Worm (Caenorhabditis elegans) whole organism, mixed stage, embryonic: ENCODE measurements around the gene T10D4.6.

Source experiments
- M03D4.4 ChIP-seq: sonication (generic microtip); optimal IDR thresholded peaks from 2 replicates; lab custom pipeline; 2017; ENCODE audit warnings: mild to moderate bottlenecking, missing genetic modification characterization, missing compliant biosample characterization
- blmp-1 ChIP-seq: fragments of 150-350 bp; optimal IDR thresholded peaks from 2 replicates; lab custom pipeline; 2014; ENCODE audit warnings: missing biosample characterization, missing genetic modification characterization
- ceh-39 ChIP-seq: fragments of 150-350 bp; optimal IDR thresholded peaks from 2 replicates; lab custom pipeline; 2014; ENCODE audit warnings: missing biosample characterization, missing genetic modification characterization
- ceh-43 ChIP-seq: fragments of 200-800 bp; sonication (Bioruptor generic); optimal IDR thresholded peaks from 2 replicates; lab custom pipeline; 2018; ENCODE audit warnings: mild to moderate bottlenecking, missing genetic modification characterization, moderate library complexity, missing compliant biosample characterization
- ceh-83 ChIP-seq: fragments of 200-800 bp; sonication (Bioruptor generic); optimal IDR thresholded peaks from 2 replicates; lab custom pipeline; 2018; ENCODE audit warnings: mild to moderate bottlenecking, missing genetic modification characterization, missing compliant biosample characterization
- cnd-1 ChIP-seq: fragments of 200-800 bp; sonication (Bioruptor generic); optimal IDR thresholded peaks from 2 replicates; lab custom pipeline; 2018; ENCODE audit warnings: mild to moderate bottlenecking, missing genetic modification characterization, missing compliant biosample characterization
- drap-1 ChIP-seq: fragments of 200-800 bp; sonication (Bioruptor generic); optimal IDR thresholded peaks from 3 replicates; lab custom pipeline; 2018; ENCODE audit warnings: mild to moderate bottlenecking, missing genetic modification characterization, missing compliant biosample characterization
- elt-1 ChIP-seq: sonication (generic microtip); optimal IDR thresholded peaks from 2 replicates; lab custom pipeline; 2017; ENCODE audit warnings: missing genetic modification characterization, mild to moderate bottlenecking, missing compliant biosample characterization, antibody characterized with exemption, moderate library complexity, borderline replicate concordance; ENCODE audit not compliant: insufficient read depth
- elt-3 ChIP-seq: fragments of 150-350 bp; optimal IDR thresholded peaks from 2 replicates; lab custom pipeline; 2014; ENCODE audit warnings: missing biosample characterization, missing genetic modification characterization
- flh-1 ChIP-seq: fragments of 200-800 bp; sonication (Bioruptor generic); optimal IDR thresholded peaks from 2 replicates; lab custom pipeline; 2018; ENCODE audit warnings: mild to moderate bottlenecking, missing genetic modification characterization, moderate library complexity, missing compliant biosample characterization
- ham-2 ChIP-seq: fragments of 200-800 bp; sonication (Bioruptor generic); optimal IDR thresholded peaks from 2 replicates; lab custom pipeline; 2018; ENCODE audit warnings: mild to moderate bottlenecking, missing genetic modification characterization, missing compliant biosample characterization
- hlh-1 ChIP-seq: fragments of 150-350 bp; optimal IDR thresholded peaks from 2 replicates; lab custom pipeline; 2014; ENCODE audit warnings: missing biosample characterization, missing genetic modification reagents, missing genetic modification characterization
- lin-13 ChIP-seq: fragments of 150-350 bp; optimal IDR thresholded peaks from 2 replicates; lab custom pipeline; 2014; ENCODE audit warnings: missing biosample characterization, missing genetic modification characterization
- lin-32 ChIP-seq: fragments of 200-800 bp; sonication (Bioruptor generic); optimal IDR thresholded peaks from 2 replicates; lab custom pipeline; 2018; ENCODE audit warnings: mild to moderate bottlenecking, missing genetic modification characterization, missing compliant biosample characterization
- mab-5 ChIP-seq: fragments of 150-350 bp; optimal IDR thresholded peaks from 2 replicates; lab custom pipeline; 2014; ENCODE audit warnings: missing biosample characterization, missing genetic modification characterization
- nhr-12 ChIP-seq: fragments of 150-350 bp; optimal IDR thresholded peaks from 2 replicates; lab custom pipeline; 2014; ENCODE audit warnings: missing biosample characterization, missing genetic modification characterization
- nhr-2 ChIP-seq: fragments of 150-350 bp; optimal IDR thresholded peaks from 2 replicates; lab custom pipeline; 2014; ENCODE audit warnings: missing biosample characterization, missing genetic modification characterization
- nhr-237 ChIP-seq: fragments of 150-350 bp; optimal IDR thresholded peaks from 2 replicates; lab custom pipeline; 2014; ENCODE audit warnings: missing biosample characterization, missing genetic modification characterization
- nhr-28 ChIP-seq: fragments of 150-350 bp; optimal IDR thresholded peaks from 2 replicates; lab custom pipeline; 2014; ENCODE audit warnings: missing biosample characterization, missing genetic modification characterization
- nhr-76 ChIP-seq: sonication (generic microtip); optimal IDR thresholded peaks from 2 replicates; lab custom pipeline; 2017; ENCODE audit warnings: missing biosample characterization, missing genetic modification characterization
- pha-4 ChIP-seq: fragments of 150-350 bp; optimal IDR thresholded peaks from 2 replicates; lab custom pipeline; 2018; ENCODE audit warnings: missing biosample characterization, missing genetic modification reagents, missing genetic modification characterization
- sem-2 ChIP-seq: fragments of 200-800 bp; sonication (Bioruptor generic); optimal IDR thresholded peaks from 2 replicates; lab custom pipeline; 2018; ENCODE audit warnings: mild to moderate bottlenecking, missing genetic modification characterization, missing compliant biosample characterization
- snpc-4 ChIP-seq: fragments of 150-350 bp; optimal IDR thresholded peaks from 2 replicates; lab custom pipeline; 2014; ENCODE audit warnings: missing biosample characterization, missing genetic modification characterization
- tbx-8 ChIP-seq: fragments of 200-800 bp; sonication (Bioruptor generic); optimal IDR thresholded peaks from 2 replicates; lab custom pipeline; 2018; ENCODE audit warnings: mild to moderate bottlenecking, missing genetic modification characterization, moderate library complexity, missing compliant biosample characterization
- unc-120 ChIP-seq: sonication (generic microtip); optimal IDR thresholded peaks from 2 replicates; lab custom pipeline; 2017; ENCODE audit warnings: missing genetic modification characterization, missing compliant biosample characterization; ENCODE audit not compliant: poor library complexity, severe bottlenecking
- unc-39 ChIP-seq: fragments of 150-350 bp; optimal IDR thresholded peaks from 2 replicates; lab custom pipeline; 2014; ENCODE audit warnings: missing biosample characterization, missing genetic modification characterization
- unc-62 ChIP-seq: fragments of 150-350 bp; optimal IDR thresholded peaks from 2 replicates; lab custom pipeline; 2014; ENCODE audit warnings: missing biosample characterization, missing genetic modification reagents, missing genetic modification characterization
- zip-8 ChIP-seq: fragments of 150-350 bp; optimal IDR thresholded peaks from 2 replicates; lab custom pipeline; 2014; ENCODE audit warnings: missing biosample characterization, missing genetic modification characterization

Gene T10D4.6

DNA sequence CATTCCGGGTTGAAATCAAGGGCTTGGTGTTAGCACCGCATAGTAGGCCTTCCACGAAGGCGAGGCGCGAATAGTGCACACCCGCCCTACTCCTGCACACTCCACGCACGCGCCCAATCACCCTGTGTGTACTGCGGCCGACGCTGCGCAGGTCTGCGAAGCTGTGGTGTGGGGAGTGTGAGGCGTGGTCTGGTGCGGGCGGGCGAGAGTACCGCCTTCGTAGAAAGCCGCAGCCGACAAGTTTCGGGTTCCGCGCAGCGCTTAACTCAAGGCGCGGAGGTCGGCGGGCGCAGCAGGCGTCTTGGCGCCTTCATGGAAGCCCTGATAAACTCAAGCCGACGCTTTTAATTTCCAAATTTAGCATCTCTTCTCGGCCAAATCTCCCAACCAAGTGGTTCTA lies 11.0 kb upstream of the T10D4.6 start:
- TF ChIP-seq flh-1 (GFP tag; lab: Kevin White, UChicago) (no peak), ceh-83 (GFP tag; lab: Kevin White, UChicago) (peak; percentile 43), lin-13 (tag; lab: Kevin White, UChicago) (no peak), unc-120 (no peak), hlh-1 (tag; lab: Kevin White, UChicago) (no peak)

DNA sequence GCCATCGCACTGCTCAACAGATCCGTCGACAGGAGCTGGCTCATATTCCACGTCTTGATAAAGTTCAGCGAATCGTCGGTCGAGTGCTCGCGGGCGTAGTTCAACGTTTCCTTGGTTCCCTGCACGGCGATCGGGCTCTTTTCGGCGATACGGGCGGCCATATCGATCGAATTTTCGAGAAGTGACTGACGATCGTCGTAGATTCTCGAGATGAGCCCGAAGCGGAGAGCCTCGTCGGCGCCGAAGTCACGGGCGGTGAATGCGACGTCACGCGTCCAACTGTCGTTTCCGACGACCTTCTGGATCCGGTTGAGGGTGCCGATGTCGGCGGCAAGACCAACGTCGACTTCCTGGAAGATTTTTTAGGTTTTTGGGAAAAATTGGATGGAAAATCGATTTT lies 9.6 kb upstream of the T10D4.6 start:
- TF ChIP-seq unc-62 (GFP tag; lab: Kevin White, UChicago) = no peak
- no peak for TF ChIP-seq nhr-2
- TF ChIP-seq drap-1 = no peak
- no peak for TF ChIP-seq tbx-8 (GFP tag; lab: Kevin White, UChicago)
- no peak for TF ChIP-seq zip-8 (tag; lab: Kevin White, UChicago)
- TF ChIP-seq ceh-83 (GFP tag; lab: Kevin White, UChicago) = no peak
- no peak for TF ChIP-seq ceh-43 (GFP tag; lab: Kevin White, UChicago)
- no peak for TF ChIP-seq nhr-28
- TF ChIP-seq lin-13 (tag; lab: Kevin White, UChicago) = no peak
- TF ChIP-seq blmp-1 (tag; lab: Kevin White, UChicago) = no peak
- TF ChIP-seq unc-39 (tag; lab: Kevin White, UChicago) = no peak
- TF ChIP-seq mab-5 = no peak
- no peak for TF ChIP-seq sem-2 (GFP tag; lab: Kevin White, UChicago)
- TF ChIP-seq flh-1 (GFP tag; lab: Kevin White, UChicago) = no peak
- TF ChIP-seq nhr-12 (tag; lab: Kevin White, UChicago) = no peak
- no peak for TF ChIP-seq lin-32 (GFP tag; lab: Kevin White, UChicago)
- no peak for TF ChIP-seq pha-4 (tag; lab: Kevin White, UChicago)
- no peak for TF ChIP-seq elt-1 (tag; lab: Kevin White, UChicago)
- no peak for TF ChIP-seq cnd-1 (tag; lab: Kevin White, UChicago)
- no peak for TF ChIP-seq elt-3 (tag; lab: Kevin White, UChicago)

DNA sequence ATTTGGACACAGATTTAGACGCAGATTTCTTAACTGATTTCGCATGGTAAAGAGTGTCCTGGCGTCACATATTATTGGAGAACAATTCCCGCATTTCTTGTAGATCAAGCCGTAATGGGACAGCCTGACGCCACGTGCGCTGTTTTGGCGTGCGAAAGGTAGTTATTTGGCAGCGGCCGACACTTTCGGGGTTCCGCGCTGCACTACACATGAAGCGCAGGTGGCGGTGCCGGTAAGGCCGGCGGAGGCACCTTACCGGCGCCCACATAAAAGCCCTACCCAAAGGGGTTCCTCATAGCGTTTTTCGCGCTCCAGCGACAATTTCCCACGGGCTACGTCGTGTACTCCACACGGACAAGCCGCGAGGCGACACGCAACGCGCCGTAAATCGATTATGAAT lies 9.0 kb upstream of the T10D4.6 start:
- TF ChIP-seq M03D4.4 (tag; lab: Kevin White, UChicago) (no peak), snpc-4 (tag; lab: Kevin White, UChicago) (no peak), unc-120 (no peak), nhr-28 (no peak), elt-1 (tag; lab: Kevin White, UChicago) (no peak), ceh-39 (tag; lab: Kevin White, UChicago) (no peak), tbx-8 (GFP tag; lab: Kevin White, UChicago) (no peak), blmp-1 (tag; lab: Kevin White, UChicago) (no peak), cnd-1 (tag; lab: Kevin White, UChicago) (no peak), drap-1 (no peak), ham-2 (GFP tag; lab: Kevin White, UChicago) (no peak), hlh-1 (tag; lab: Kevin White, UChicago) (no peak), nhr-2 (no peak)

DNA sequence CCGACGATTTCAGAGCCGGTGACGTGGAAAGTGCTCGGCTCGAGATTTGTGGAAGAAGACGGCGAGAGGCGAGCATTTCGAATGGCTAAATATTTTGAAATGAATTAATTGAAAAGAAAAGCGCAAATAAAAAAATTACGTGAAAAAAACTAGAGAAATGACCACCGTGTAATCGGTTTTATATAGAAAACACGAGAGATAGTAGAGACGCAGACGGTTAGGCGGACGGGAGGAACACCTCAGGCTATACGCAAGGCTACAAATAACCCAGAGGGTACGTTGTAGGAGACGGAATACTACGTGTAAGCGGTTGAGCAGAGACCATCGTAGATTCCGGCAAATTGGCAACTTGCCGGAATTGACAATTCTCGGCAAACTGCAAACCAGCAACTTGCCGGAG lies 8.0 kb upstream of the T10D4.6 start, which contains the start of gene Y25C1A.13:
Y25C1A.13 (minus strand) TSS at position 101 of the 400 bp plus-strand sequence.
- no peak for TF ChIP-seq mab-5
- TF ChIP-seq unc-39 (tag; lab: Kevin White, UChicago) = no peak
- TF ChIP-seq nhr-237 (tag; lab: Kevin White, UChicago) = no peak
- TF ChIP-seq lin-32 (GFP tag; lab: Kevin White, UChicago) = no peak
- TF ChIP-seq unc-120 = no peak

DNA sequence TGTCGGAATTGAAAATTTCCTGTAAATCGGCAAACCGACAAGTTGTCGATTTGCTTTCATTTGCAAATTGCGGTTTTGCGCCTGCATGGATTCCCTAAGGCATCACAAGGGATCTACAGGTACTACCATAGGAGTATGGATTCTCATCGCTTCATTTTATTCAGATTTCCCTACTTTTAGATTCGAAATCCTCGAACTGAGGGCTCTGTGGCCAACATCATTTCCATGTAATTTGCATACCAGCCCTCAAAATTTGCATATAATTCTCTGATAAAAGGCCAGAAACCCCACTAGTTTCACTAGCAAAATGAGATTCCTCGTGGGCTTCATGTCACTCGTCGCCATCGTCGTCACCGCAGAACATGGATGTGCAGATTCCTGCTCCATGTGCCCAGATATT lies 6.8 kb upstream of the T10D4.6 start, which contains the start of gene Y25C1A.2:
Y25C1A.2 (plus strand) TSS at position 301 of the 400 bp plus-strand sequence.
- no peak for TF ChIP-seq ceh-43 (GFP tag; lab: Kevin White, UChicago)

DNA sequence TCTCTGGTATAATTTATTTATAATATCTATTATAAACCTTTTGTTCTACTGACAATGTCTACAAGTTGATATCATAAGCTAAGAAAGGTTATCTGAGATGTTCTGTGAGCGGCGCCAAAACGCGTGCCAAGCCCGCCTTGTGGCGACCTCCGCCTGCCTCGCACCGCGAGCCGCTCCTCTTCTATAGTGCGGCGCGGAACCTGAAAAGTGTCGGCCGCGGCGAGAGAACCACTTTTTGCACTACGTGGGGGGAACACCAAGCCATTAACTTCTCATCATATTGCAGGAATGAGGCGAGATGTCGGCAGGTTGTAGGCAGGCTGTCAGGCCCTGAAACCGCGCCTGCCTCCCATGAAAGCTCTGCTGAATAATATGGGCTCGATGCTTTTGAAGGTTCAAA lies 5.8 kb upstream of the T10D4.6 start:
- TF ChIP-seq lin-32 (GFP tag; lab: Kevin White, UChicago) = no peak
- no peak for TF ChIP-seq cnd-1 (tag; lab: Kevin White, UChicago)
- no peak for TF ChIP-seq elt-1 (tag; lab: Kevin White, UChicago)
- no peak for TF ChIP-seq unc-120
- TF ChIP-seq tbx-8 (GFP tag; lab: Kevin White, UChicago) = no peak
- TF ChIP-seq nhr-76 (tag; lab: Kevin White, UChicago) = no peak
- no peak for TF ChIP-seq nhr-12 (tag; lab: Kevin White, UChicago)
